ENCODE assay signal across 2 worm cellular contexts in the genomic region with DNA sequence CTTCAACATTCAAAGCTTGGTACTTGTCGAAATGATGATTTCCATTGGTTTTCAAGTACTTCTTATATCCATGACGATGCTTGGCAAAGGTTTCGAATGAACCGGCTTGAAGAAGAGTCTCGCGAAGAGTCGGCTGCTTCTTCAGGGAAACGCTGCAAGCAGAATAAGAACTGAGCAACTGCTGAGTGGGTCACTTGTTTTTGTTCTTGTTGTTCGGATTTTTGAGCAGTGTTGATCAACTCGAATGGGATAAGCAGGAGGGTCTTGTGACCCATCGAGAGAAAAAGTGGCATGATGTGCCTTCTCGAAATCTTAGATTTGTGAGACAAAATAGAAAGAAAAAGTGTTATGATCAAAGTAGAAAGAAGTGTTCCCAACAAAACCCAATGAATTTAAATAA.
TF ChIP-seq lines count a peak whose summit lies in the region.

No protein-coding gene starts in this region.

TF ChIP-seq in whole organism, L1 larva, 84 proteins besides CTCF, POLR2A, EP300 and RAD21 (continued from another document):
- TF ChIP-seq nhr-20 (tag; optimal IDR thresholded peaks at IDR 0.05; lab: Kevin White, UChicago) = peak; percentile 5
- TF ChIP-seq fkh-4 (tag; optimal IDR thresholded peaks at IDR 0.05; lab: Kevin White, UChicago; ENCODE audit: borderline replicate concordance) = no peak
- peak; percentile 59 for TF ChIP-seq nhr-71 (tag; optimal IDR thresholded peaks at IDR 0.05; lab: Kevin White, UChicago)
- peak in 1 of 2 experiments; percentile 40 for TF ChIP-seq lsy-2 (tag; optimal IDR thresholded peaks at IDR 0.05; lab: Kevin White, UChicago)
- TF ChIP-seq unc-130 (tag; optimal IDR thresholded peaks at IDR 0.05; lab: Kevin White, UChicago) = peak; percentile 36
- TF ChIP-seq mab-9 (GFP tag; IDR thresholded peaks at IDR 0.05; lab: Robert Waterston, UW) = no peak
- TF ChIP-seq C16A3.4 (tag; optimal IDR thresholded peaks at IDR 0.05; lab: Kevin White, UChicago) = no peak
- no peak for TF ChIP-seq lin-13 (GFP tag; optimal IDR thresholded peaks at IDR 0.05; lab: Kevin White, UChicago)
- TF ChIP-seq nhr-47 (tag; optimal IDR thresholded peaks at IDR 0.05; lab: Kevin White, UChicago) = no peak
- TF ChIP-seq egl-13 (tag; optimal IDR thresholded peaks at IDR 0.05; lab: Kevin White, UChicago) = no peak
- no peak for TF ChIP-seq mdl-1 (tag; optimal IDR thresholded peaks at IDR 0.05; lab: Kevin White, UChicago)
- TF ChIP-seq nhr-84 (tag; optimal IDR thresholded peaks at IDR 0.05; lab: Kevin White, UChicago) = no peak
- no peak for TF ChIP-seq skn-1 (tag; optimal IDR thresholded peaks at IDR 0.05; lab: Kevin White, UChicago)
- no peak for TF ChIP-seq C34B4.2 (tag; optimal IDR thresholded peaks at IDR 0.05; lab: Kevin White, UChicago)
- no peak for TF ChIP-seq jun-1 (tag; optimal IDR thresholded peaks at IDR 0.05; lab: Kevin White, UChicago)
- TF ChIP-seq ztf-4 (tag; optimal IDR thresholded peaks at IDR 0.05; lab: Kevin White, UChicago) = no peak
- TF ChIP-seq lin-35 (GFP tag; optimal IDR thresholded peaks at IDR 0.05; lab: Kevin White, UChicago) = peak in 1 of 2 experiments; percentile 0
- no peak for TF ChIP-seq swsn-7 (tag; optimal IDR thresholded peaks at IDR 0.05; lab: Kevin White, UChicago)
- TF ChIP-seq F16B12.6 (tag; optimal IDR thresholded peaks at IDR 0.05; lab: Kevin White, UChicago) = no peak
- TF ChIP-seq lin-14 (GFP tag; optimal IDR thresholded peaks at IDR 0.05; lab: Kevin White, UChicago) = peak; percentile 69
- TF ChIP-seq ets-5 (GFP tag; IDR thresholded peaks at IDR 0.05; lab: Robert Waterston, UW) = no peak

TF ChIP-seq in whole organism, L2 larva, 48 proteins besides CTCF, POLR2A, EP300 and RAD21 (continued from another document):
- TF ChIP-seq elt-1 (tag; optimal IDR thresholded peaks at IDR 0.05; lab: Kevin White, UChicago) = no peak
